Worm (Caenorhabditis elegans): ENCODE data around the gene C45H4.21.

DNA sequence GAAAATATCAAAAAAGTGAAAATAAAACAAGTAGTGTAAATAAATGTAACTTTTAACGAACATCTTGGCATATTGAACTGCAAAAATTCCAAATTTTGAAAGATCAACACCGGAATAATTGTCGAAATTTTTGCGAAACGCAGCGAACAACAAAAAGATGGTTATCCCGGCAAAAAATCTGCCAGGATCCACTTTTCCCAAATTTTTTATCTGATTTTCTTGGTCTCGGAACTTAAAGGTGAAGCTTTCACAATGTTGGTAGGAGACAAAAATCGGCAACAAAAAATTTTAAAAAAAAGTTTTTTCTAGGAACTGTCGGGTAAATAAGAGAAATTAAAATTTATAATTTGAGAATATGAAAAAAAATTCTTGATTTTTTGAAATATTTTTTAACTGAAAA, 30.8 kb downstream of the C45H4.21 start, which contains the start of gene bgnt-1.2:
- TF ChIP-seq sox-4 (tag; optimal IDR thresholded peaks at IDR 0.05) = no peak
- no peak for TF ChIP-seq aly-2 (tag; optimal IDR thresholded peaks at IDR 0.05)
- no peak for TF ChIP-seq zag-1 (tag; optimal IDR thresholded peaks at IDR 0.05)
- TF ChIP-seq nhr-28 (tag; optimal IDR thresholded peaks at IDR 0.05) = no peak
- no peak for TF ChIP-seq lin-13 (GFP tag; optimal IDR thresholded peaks at IDR 0.05)
- no peak for TF ChIP-seq alr-1 (tag; optimal IDR thresholded peaks at IDR 0.05; ENCODE audit: borderline replicate concordance)
- no peak for TF ChIP-seq irx-1 (tag; optimal IDR thresholded peaks at IDR 0.05)

Measured in whole organism, L1 larva.